Worm (Caenorhabditis elegans): Measurements from ENCODE around the gene exos-9.

ce11 chrIII:7155631-7156030 lies 42.2 kb downstream of the exos-9 start:
- TF ChIP-seq him-1 (tag; optimal IDR thresholded peaks at IDR 0.05): peak; percentile 88
- peak; percentile 51 for TF ChIP-seq W03F9.2 (tag; optimal IDR thresholded peaks at IDR 0.05)

All from whole organism, L4/young adult.